Worm (Caenorhabditis elegans) whole organism, young adult: ENCODE measurements around the gene Y97E10C.1.

Experiments used
- F37B4.10 ChIP-seq: fragments of 200-800 bp; sonication (Bioruptor generic); IDR thresholded peaks from 2 replicates; pipeline ENCODE4 v1.3.6; 2022; ENCODE audit warnings: missing genetic modification characterization, missing compliant biosample characterization
- unc-130 ChIP-seq: sonication (generic microtip); optimal IDR thresholded peaks from 2 replicates; lab custom pipeline; 2016; ENCODE audit warnings: missing genetic modification reagents, missing genetic modification characterization, missing compliant biosample characterization

- TF ChIP-seq unc-130 (GFP tag; lab: Kevin White, UChicago) (no peak), F37B4.10 (GFP tag; lab: Robert Waterston, UW) (no peak)
These were observed 6.7 kb upstream of the Y97E10C.1 start, which contains the start of gene ZK105.14 for ce11 chrV:7721945-7722344.
